Worm (Caenorhabditis elegans) whole organism, L1 larva: ENCODE measurements around the gene cka-1.

Experiments
- C04F5.9 ChIP-seq: sonication (generic microtip); optimal IDR thresholded peaks from 2 replicates; lab custom pipeline; 2016; ENCODE audit warnings: missing genetic modification characterization, missing compliant biosample characterization
- aly-2 ChIP-seq: fragments of 150-350 bp; optimal IDR thresholded peaks from 2 replicates; lab custom pipeline; 2014; ENCODE audit warnings: missing biosample characterization, missing genetic modification characterization
- ama-1 ChIP-seq: fragments of 150-350 bp; optimal IDR thresholded peaks from 2 replicates; lab custom pipeline; 2014
- dpl-1 ChIP-seq, 3 experiments: fragments of 150-350 bp in 2 of 3; sonication (generic microtip) in 1 of 3; optimal IDR thresholded peaks; 2 replicates each; lab custom pipeline; 2014 to 2017; ENCODE audit warnings: missing biosample characterization in 3 of 3, missing genetic modification characterization in 3 of 3, missing genetic modification reagents in 3 of 3
- elt-3 ChIP-seq, 6 experiments: fragments of 150-350 bp in 1 of 6; sonication (generic microtip); optimal IDR thresholded peaks; 2 replicates each; lab custom pipeline; 2017 to 2018; ENCODE audit warnings: missing biosample characterization in 6 of 6, missing genetic modification characterization in 6 of 6, inconsistent platforms in 1 of 6
- nhr-12 ChIP-seq: sonication (generic microtip); optimal IDR thresholded peaks from 2 replicates; lab custom pipeline; 2017; ENCODE audit warnings: missing biosample characterization, missing genetic modification characterization
- nhr-85 ChIP-seq: sonication (generic microtip); peaks from one replicate; lab custom pipeline; 2016; ENCODE audit warnings: missing genetic modification characterization, inconsistent platforms, missing compliant biosample characterization
- unc-86 ChIP-seq: sonication (generic microtip); optimal IDR thresholded peaks from 2 replicates; lab custom pipeline; 2016; ENCODE audit warnings: missing genetic modification characterization, missing compliant biosample characterization

DNA sequence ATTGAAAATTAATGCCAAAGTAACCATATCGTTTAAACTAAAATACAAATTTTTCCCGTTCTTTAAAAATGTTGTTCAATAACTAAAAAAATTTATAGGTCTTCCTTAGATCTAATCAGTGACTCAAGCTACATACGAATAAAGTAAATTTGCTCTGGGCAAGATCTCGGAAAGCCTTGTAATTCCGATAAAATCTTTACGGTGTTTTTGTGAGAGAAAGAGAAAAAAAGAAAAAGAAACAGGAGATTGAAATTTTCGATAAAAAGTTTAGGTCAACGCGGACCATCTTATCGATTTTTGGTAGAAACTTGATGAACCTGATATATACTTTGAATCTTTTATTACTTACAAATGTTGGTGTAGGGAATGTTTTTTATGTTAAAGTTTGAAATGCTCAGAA is 14.2 kb downstream of the cka-1 start:
- TF ChIP-seq ama-1 (lab: Kevin White, UChicago) (no peak), dpl-1 (GFP tag; optimal IDR thresholded peaks at IDR 0.05; lab: Kevin White, UChicago) (no peak), nhr-12 (tag; lab: Kevin White, UChicago) (no peak), C04F5.9 (no peak), unc-86 (no peak), elt-3 (tag; optimal IDR thresholded peaks at IDR 0.05; lab: Kevin White, UChicago) (no peak), nhr-85 (tag; lab: Kevin White, UChicago) (peak; percentile 79), aly-2 (tag; lab: Kevin White, UChicago) (no peak)
